Worm (Caenorhabditis elegans): ENCODE data around the gene K12H6.6.

The K12H6.6 gene

ce11 chrII:2816676-2817075 lies 14.4 kb downstream of the K12H6.6 start, which contains the start of gene set-13:
set-13 (plus strand) TSS chrII:2816976.
- TF ChIP-seq unc-62 (GFP tag; optimal IDR thresholded peaks at IDR 0.05): no peak

DNA sequence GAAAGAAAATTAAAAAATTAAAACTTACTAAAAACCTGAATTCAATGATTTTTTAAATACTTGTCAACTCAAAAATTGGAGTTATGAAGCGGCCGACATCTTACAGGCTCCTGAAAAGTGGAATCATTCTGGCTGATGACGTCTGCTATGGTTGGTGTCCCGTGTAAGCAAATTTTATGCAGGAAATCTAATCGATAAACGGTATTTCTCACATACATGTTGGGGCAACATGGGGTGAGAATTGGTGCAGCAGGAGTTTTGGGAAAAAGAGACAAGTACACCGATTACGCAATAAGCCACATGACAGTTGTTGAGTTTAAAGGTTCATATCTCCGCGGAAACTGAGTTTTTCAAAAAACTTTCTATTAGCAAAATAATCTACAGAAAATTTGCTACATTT lies 15.6 kb downstream of the K12H6.6 start, which contains the start of gene K12H6.2:
TSS of gene K12H6.2 (minus strand) at position 101 of the 400 bp plus-strand sequence.
- TF ChIP-seq unc-62 (GFP tag; optimal IDR thresholded peaks at IDR 0.05): no peak

DNA sequence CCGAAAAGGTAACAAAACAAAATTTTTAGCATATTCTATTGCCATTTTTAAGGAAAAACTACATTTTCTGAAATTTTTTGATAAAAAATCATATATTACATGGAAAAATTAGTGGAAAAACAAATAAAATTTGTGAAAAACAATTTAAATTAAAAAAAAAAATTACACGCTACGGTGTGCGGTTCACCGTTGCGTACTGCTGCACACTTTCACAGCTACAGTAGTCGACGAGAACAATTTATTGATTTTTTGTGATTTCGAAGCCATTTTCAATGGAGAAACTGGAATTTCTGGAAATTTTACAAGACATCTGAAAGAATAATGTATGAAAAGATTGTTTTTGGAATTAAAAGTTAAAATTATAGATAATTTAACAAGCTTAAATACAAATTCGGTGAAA lies 16.0 kb downstream of the K12H6.6 start:
- no peak for TF ChIP-seq unc-62 (GFP tag; optimal IDR thresholded peaks at IDR 0.05)

DNA sequence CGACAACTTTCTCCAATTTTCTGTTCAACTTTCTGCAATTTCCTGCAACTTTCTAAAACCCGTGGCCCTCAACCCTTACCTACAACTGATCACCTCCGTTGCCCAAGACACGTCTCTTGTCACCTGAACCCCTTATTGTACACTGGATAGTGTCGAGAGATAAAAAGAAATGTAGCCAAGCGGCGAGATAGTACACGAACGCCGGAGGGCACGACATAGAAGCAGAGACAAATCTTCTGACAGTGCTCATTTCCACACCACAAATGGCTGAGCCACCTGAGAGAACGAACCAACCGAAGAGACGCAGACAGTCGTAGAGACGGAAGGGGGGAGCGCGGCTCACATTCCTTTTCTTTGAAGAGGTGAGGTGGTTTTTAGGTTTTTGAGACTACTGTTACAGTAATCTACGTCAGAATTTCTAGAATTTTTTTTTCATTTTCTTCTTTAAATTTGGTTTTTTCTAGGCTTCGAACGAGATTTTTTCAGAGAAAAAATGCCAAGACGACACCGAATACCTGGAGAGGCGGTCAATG lies 23.3 kb downstream of the K12H6.6 start, which contains the start of gene K12H6.12:
TSS of gene K12H6.12 (plus strand) at position 483 of the 533 bp plus-strand sequence.
- TF ChIP-seq unc-62 (GFP tag; optimal IDR thresholded peaks at IDR 0.05): no peak

DNA sequence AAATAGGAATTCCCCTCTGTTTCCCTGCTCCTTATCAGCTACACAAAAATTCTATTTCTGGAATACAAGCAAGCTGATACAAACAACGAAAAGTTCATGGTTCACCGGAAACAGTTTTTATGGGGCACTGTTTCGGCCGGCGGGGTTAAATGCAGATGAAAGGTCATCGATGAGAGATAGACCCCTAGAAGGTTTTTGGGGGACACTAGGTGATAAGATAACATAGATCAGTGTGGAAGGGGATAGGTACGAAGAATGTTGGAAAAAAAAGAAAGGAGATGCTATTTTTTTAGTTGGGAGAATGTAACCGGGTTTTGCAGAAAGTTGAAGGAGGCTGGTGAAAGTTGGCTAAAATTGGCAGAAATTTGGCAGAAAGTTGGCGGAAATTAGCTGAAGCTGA lies 25.5 kb downstream of the K12H6.6 start:
- TF ChIP-seq unc-62 (GFP tag; optimal IDR thresholded peaks at IDR 0.05): no peak

- TF ChIP-seq unc-62 (GFP tag; optimal IDR thresholded peaks at IDR 0.05): no peak
Observed at ce11 chrII:2804949-2805348, 26.1 kb downstream of the K12H6.6 start.

DNA sequence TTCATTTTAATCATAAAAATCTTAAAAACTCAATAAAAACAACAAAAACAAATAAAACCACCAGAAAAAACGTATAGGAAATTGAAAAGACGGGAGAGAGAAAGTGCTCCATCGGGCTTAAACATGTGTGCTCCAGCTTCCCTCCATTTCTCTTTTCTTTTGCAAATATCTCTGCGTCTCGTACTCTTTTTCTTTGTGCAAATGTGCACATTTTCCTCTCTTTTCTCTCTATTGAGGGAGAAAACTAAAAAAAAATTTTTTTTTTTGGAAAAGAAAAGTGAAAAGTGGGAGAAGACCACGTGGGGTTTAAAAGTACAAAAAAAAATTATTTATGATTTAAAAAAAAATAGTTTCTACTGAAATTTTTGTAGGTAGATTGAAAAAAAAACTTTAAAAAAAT lies 26.8 kb downstream of the K12H6.6 start:
- no peak for TF ChIP-seq unc-62 (GFP tag; optimal IDR thresholded peaks at IDR 0.05)

- no peak for TF ChIP-seq unc-62 (GFP tag; optimal IDR thresholded peaks at IDR 0.05)
Observed at ce11 chrII:2802804-2803586, 28.0 kb downstream of the K12H6.6 start.

ce11 chrII:2801764-2802163 lies 29.3 kb downstream of the K12H6.6 start:
- no peak for TF ChIP-seq unc-62 (GFP tag; optimal IDR thresholded peaks at IDR 0.05)

- no peak for TF ChIP-seq unc-62 (GFP tag; optimal IDR thresholded peaks at IDR 0.05)
Observed at ce11 chrII:2800550-2801233, 30.3 kb downstream of the K12H6.6 start, which contains the start of gene nhr-119. nhr-119 (minus strand) TSS chrII:2800600.

DNA sequence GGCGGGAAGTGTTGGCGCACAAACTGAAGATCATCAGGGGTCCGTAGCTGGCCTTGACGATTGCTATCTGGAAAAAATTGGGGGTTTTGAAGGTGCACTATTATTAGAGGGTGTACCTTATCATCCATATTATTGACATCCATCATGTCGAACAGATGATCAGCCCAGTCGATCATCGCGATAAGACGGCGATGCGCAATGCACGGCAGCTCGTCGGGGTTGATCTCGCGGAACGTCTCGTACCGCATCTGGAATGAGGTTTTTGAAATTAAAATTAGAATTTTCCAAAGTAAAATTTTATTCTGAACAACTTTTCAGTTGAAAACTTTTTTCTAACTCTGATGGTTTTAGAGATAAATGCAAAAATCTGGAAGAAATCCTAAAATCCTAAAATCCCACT lies 33.1 kb downstream of the K12H6.6 start:
- TF ChIP-seq unc-62 (GFP tag; optimal IDR thresholded peaks at IDR 0.05): no peak

DNA sequence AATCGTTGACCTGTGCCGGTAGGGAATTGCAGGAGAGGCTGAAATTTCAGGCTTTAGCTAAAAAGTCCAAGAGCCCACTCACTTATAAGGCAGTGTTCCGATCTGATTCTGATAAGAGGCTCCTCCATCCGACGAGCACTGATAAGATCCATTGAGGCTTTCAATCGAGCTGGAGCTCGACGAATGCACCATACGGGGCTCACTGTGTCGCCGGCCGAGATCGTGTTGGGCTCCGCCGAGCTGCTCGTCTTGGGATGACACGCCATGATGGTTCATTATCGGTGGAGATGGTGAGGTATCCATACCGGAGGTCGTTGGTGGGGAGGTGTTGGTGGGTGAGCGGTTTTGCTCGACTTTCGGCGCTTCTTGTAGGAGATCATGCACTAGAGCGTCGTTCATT lies 34.6 kb downstream of the K12H6.6 start:
- no peak for TF ChIP-seq unc-62 (GFP tag; optimal IDR thresholded peaks at IDR 0.05)

- TF ChIP-seq unc-62 (GFP tag; optimal IDR thresholded peaks at IDR 0.05): no peak
Observed at ce11 chrII:2795413-2795812, 35.6 kb downstream of the K12H6.6 start.

DNA sequence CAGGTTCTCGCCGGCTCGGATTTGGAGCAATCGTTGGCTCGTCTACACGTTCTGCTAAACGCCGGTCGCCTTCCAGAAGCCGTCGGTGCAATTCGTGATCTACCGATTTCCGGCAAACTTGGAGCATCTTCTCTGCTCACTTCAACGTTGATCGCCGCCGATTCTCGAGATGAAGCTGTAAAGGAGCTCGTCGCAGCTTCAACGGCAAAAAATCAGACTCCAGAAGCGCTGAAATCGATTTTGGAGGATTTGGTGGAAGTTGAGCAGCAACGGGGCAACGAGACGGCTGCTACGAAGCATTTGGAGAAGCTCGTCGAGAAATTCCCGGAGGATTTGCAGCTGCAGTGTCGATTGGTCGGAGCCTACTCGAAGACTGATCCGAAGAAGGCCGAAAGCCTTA lies 39.3 kb downstream of the K12H6.6 start:
- no peak for TF ChIP-seq unc-62 (GFP tag; optimal IDR thresholded peaks at IDR 0.05)

DNA sequence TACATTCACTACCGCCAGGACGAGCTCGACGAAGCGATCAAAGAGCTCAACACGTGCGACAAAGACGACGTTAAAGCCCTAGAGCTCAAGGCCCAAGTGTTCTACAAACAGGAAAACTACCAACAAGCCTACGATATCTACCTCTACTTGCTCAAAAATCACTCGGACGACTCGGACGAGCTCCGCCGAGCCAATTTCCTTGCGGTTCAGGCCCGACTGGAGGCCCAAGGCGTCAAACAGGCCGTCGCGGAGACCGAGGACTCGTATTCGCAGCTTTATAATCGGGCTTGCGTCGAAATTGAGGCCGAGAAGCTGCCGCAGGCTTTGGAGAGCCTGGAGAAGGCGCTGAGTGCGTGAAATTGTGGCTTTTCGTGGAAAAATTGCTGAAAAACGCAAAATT lies 43.2 kb downstream of the K12H6.6 start:
- no peak for TF ChIP-seq unc-62 (GFP tag; optimal IDR thresholded peaks at IDR 0.05)

DNA sequence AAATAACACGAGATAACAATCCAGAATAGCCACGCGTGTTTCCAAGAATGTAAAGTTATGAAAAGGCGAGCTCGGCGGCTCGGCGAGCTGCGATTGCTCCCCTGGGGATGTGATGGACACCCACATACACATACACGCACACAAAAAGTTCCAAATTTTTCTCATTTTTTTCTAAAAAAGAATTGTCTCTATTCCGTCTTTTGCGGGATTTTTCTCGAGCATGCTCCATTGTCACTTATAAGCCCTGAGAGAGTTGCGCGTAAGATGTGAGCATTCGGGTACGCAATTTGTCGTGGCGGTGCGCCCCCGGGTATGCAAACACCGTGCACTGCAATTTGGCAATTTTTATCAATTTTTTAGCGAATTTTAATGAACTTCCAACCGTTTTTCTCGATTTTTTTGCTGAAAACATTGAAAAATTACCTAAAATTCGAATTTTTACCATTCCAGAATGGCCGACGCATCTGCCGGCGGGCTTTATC lies 44.0 kb downstream of the K12H6.6 start, which contains the start of the genes F08D12.12 and srpa-72:
TSS of gene F08D12.12 (minus strand) at position 51 of the 482 bp plus-strand sequence.
TSS of gene srpa-72 (plus strand) at position 451 of the 482 bp plus-strand sequence.
- no peak for TF ChIP-seq unc-62 (GFP tag; optimal IDR thresholded peaks at IDR 0.05)
